In genomic region chrX:2813106-2813505, dm6 we compare ENCODE assay signal across 1 fruit fly cellular context.
A peak's percentile ranks its signal among the peaks of the same experiment; 100 is the strongest.
TF ChIP-seq lines count a peak whose summit lies in the region.

No protein-coding gene starts in this region.

TF ChIP-seq in whole organism, embryonic, 481 proteins besides CTCF, POLR2A, EP300 and RAD21 (continued from another document):
- TF ChIP-seq Ravus (GFP tag; IDR thresholded peaks at IDR 0.05; lab: Robert Waterston, UW) (no peak), HLH3B (GFP tag; IDR thresholded peaks at IDR 0.05; lab: Robert Waterston, UW) (no peak), ci (GFP tag; IDR thresholded peaks at IDR 0.05; lab: Robert Waterston, UW) (peak; percentile 48; the same call in 1 of the 3 replicates), zen (tag; optimal IDR thresholded peaks at IDR 0.05; lab: Kevin White, UChicago) (no peak), CG32532 (GFP tag; IDR thresholded peaks at IDR 0.05; lab: Robert Waterston, UW) (peak; percentile 35; the same call in 1 of the 2 replicates), eve (GFP tag; optimal IDR thresholded peaks at IDR 0.05; lab: Kevin White, UChicago) (no peak), unpg (GFP tag; optimal IDR thresholded peaks at IDR 0.05; lab: Kevin White, UChicago) (peak; percentile 37), CG11695 (GFP tag; IDR thresholded peaks at IDR 0.05; lab: Robert Waterston, UW) (0 out of 3 replicates have a peak, but pooled peaks have one; percentile 18), maf-S (GFP tag; optimal IDR thresholded peaks at IDR 0.05; lab: Kevin White, UChicago) (no peak), sob (GFP tag; IDR thresholded peaks at IDR 0.05; lab: Robert Waterston, UW) (no peak), Hr3 (GFP tag; optimal IDR thresholded peaks at IDR 0.05; lab: Kevin White, UChicago) (no peak), CG11504 (tag; optimal IDR thresholded peaks at IDR 0.05; lab: Kevin White, UChicago) (peak; percentile 15), z (GFP tag; IDR thresholded peaks at IDR 0.05; lab: Robert Waterston, UW) (no peak), wor (GFP tag; IDR thresholded peaks at IDR 0.05; lab: Robert Waterston, UW) (no peak), sr (GFP tag; IDR thresholded peaks at IDR 0.05; lab: Robert Waterston, UW) (no peak), rib (GFP tag; IDR thresholded peaks at IDR 0.05; lab: Robert Waterston, UW) (no peak), ATbp (GFP tag; optimal IDR thresholded peaks at IDR 0.05; lab: Kevin White, UChicago) (peak; percentile 2), CG9876 (GFP tag; optimal IDR thresholded peaks at IDR 0.05; lab: Kevin White, UChicago) (no peak), CG2202 (tag; optimal IDR thresholded peaks at IDR 0.05; lab: Kevin White, UChicago) (no peak), PHDP (tag; optimal IDR thresholded peaks at IDR 0.05; lab: Kevin White, UChicago) (peak; percentile 21), trem (tag; optimal IDR thresholded peaks at IDR 0.05; lab: Kevin White, UChicago) (no peak), grau (tag; optimal IDR thresholded peaks at IDR 0.05; lab: Kevin White, UChicago) (peak; percentile 21), Rfx (GFP tag; IDR thresholded peaks at IDR 0.05; lab: Robert Waterston, UW) (peak; percentile 34), Jarid2 (GFP tag; optimal IDR thresholded peaks at IDR 0.05; lab: Kevin White, UChicago) (no peak), MBD-R2 (GFP tag; IDR thresholded peaks at IDR 0.05; lab: Robert Waterston, UW) (no peak), Ptx1 (GFP tag; IDR thresholded peaks at IDR 0.05; lab: Robert Waterston, UW) (0 out of 2 replicates have a peak, but pooled peaks have one; percentile 20), chinmo (GFP tag; IDR thresholded peaks at IDR 0.05; lab: Robert Waterston, UW; ENCODE audit: partially characterized antibody) (no peak), stwl (tag; optimal IDR thresholded peaks at IDR 0.05; lab: Kevin White, UChicago) (no peak), CG10979 (tag; optimal IDR thresholded peaks at IDR 0.05; lab: Kevin White, UChicago) (no peak), CG14050 (GFP tag; IDR thresholded peaks at IDR 0.05; lab: Robert Waterston, UW) (0 out of 3 replicates have a peak, but pooled peaks have one; percentile 9), insv (GFP tag; optimal IDR thresholded peaks at IDR 0.05; lab: Kevin White, UChicago) (no peak), CG2129 (GFP tag; IDR thresholded peaks at IDR 0.05; lab: Robert Waterston, UW; ENCODE audit: partially characterized antibody) (no peak), Atf6 (GFP tag; IDR thresholded peaks at IDR 0.05; lab: Robert Waterston, UW) (peak; percentile 24; the same call in 1 of the 2 replicates), Hr78 (GFP tag; optimal IDR thresholded peaks at IDR 0.05; lab: Kevin White, UChicago) (no peak), CG2875 (GFP tag; optimal IDR thresholded peaks at IDR 0.05; lab: Kevin White, UChicago) (no peak), vnd (GFP tag; IDR thresholded peaks at IDR 0.05; lab: Robert Waterston, UW; ENCODE audit: partially characterized antibody) (no peak), CG1603 (tag; optimal IDR thresholded peaks at IDR 0.05; lab: Kevin White, UChicago) (peak; percentile 40), Dref (GFP tag; IDR thresholded peaks at IDR 0.05; lab: Robert Waterston, UW) (no peak), NfI (GFP tag; optimal IDR thresholded peaks at IDR 0.05; lab: Kevin White, UChicago) (no peak), hbn (GFP tag; IDR thresholded peaks at IDR 0.05; lab: Robert Waterston, UW; ENCODE audit: partially characterized antibody) (no peak), Xrp1 (GFP tag; IDR thresholded peaks at IDR 0.05; lab: Robert Waterston, UW) (0 out of 2 replicates have a peak, but pooled peaks have one; percentile 17), disco-r (GFP tag; optimal IDR thresholded peaks at IDR 0.05; lab: Kevin White, UChicago) (no peak), CkIIα-i1 (GFP tag; IDR thresholded peaks at IDR 0.05; lab: Robert Waterston, UW) (no peak), CG4404 (GFP tag; IDR thresholded peaks at IDR 0.05; lab: Robert Waterston, UW) (no peak), Oli (tag; optimal IDR thresholded peaks at IDR 0.05; lab: Kevin White, UChicago) (peak; percentile 28), nerfin-1 (tag; optimal IDR thresholded peaks at IDR 0.05; lab: Kevin White, UChicago) (no peak), Mrtf (GFP tag; IDR thresholded peaks at IDR 0.05; lab: Robert Waterston, UW) (no peak), CG14014 (GFP tag; IDR thresholded peaks at IDR 0.05; lab: Robert Waterston, UW) (0 out of 2 replicates have a peak, but pooled peaks have one; percentile 21), CG15269 (tag; optimal IDR thresholded peaks at IDR 0.05; lab: Kevin White, UChicago) (peak; percentile 24), gem (tag; optimal IDR thresholded peaks at IDR 0.05; lab: Kevin White, UChicago) (peak; percentile 37), CG10654 (GFP tag; optimal IDR thresholded peaks at IDR 0.05; lab: Kevin White, UChicago) (no peak), pfk (GFP tag; optimal IDR thresholded peaks at IDR 0.05; lab: Kevin White, UChicago) (no peak), H15 (GFP tag; IDR thresholded peaks at IDR 0.05; lab: Robert Waterston, UW) (no peak), fd64A (GFP tag; optimal IDR thresholded peaks at IDR 0.05; lab: Kevin White, UChicago) (no peak), Stat92E (GFP tag; optimal IDR thresholded peaks at IDR 0.05; lab: Kevin White, UChicago) (no peak), Atf-2 (GFP tag; optimal IDR thresholded peaks at IDR 0.05; lab: Kevin White, UChicago) (no peak)
TF ChIP-seq in whole organism, embryonic: peak in this region for 39.
